Worm (Caenorhabditis elegans): ENCODE results near the gene mig-22.

DNA sequence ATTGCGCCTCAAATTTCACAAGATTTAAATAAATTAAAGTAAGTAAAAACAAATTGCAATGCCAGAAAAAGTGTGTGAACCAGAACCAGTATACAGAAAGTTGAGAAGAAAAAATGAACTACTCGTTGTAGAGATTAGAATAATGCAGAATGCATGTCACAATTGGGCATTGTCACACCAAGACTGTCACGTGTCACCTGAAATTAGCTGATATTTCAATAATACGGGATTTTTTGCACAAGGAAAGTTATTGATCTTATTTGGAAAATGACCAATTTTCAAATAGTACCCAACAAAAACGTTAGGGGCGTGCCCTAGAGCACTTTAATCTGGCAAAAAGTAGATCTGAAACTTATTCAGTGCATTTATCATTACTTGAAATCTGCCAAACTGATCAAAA lies 25.2 kb downstream of the mig-22 start:
- TF ChIP-seq nhr-237 (tag; optimal IDR thresholded peaks at IDR 0.05): no peak
- TF ChIP-seq lsy-2 (tag; optimal IDR thresholded peaks at IDR 0.05): no peak
- no peak for TF ChIP-seq unc-39 (tag; optimal IDR thresholded peaks at IDR 0.05)
- no peak for TF ChIP-seq unc-120 (tag; optimal IDR thresholded peaks at IDR 0.05; ENCODE audit: poor library complexity, severe bottlenecking)

Measured in whole organism, mixed stage, embryonic.